Worm (Caenorhabditis elegans) whole organism, L3 larva: ENCODE data around the gene plk-3.

Experiments used
- R02D3.7 ChIP-seq: fragments of 150-350 bp; optimal IDR thresholded peaks from 2 replicates; lab custom pipeline; 2014; ENCODE audit warnings: missing biosample characterization, missing genetic modification characterization
- ZK546.5 ChIP-seq: sonication (generic microtip); optimal IDR thresholded peaks from 2 replicates; lab custom pipeline; 2017; ENCODE audit warnings: missing biosample characterization, missing genetic modification characterization
- aly-2 ChIP-seq: fragments of 150-350 bp; optimal IDR thresholded peaks from 2 replicates; lab custom pipeline; 2014; ENCODE audit warnings: missing biosample characterization, missing genetic modification characterization
- ama-1 ChIP-seq: fragments of 150-350 bp; optimal IDR thresholded peaks from 2 replicates; lab custom pipeline; 2018
- ceh-16 ChIP-seq: sonication (generic microtip); optimal IDR thresholded peaks from 2 replicates; lab custom pipeline; 2017; ENCODE audit warnings: missing biosample characterization, missing genetic modification characterization
- ceh-82 ChIP-seq: fragments of 150-350 bp; optimal IDR thresholded peaks from 2 replicates; lab custom pipeline; 2014; ENCODE audit warnings: missing biosample characterization, missing genetic modification characterization
- daf-12 ChIP-seq: fragments of 150-350 bp; optimal IDR thresholded peaks from 2 replicates; lab custom pipeline; 2014; ENCODE audit warnings: missing biosample characterization, missing genetic modification reagents, missing genetic modification characterization
- egl-5 ChIP-seq: fragments of 150-350 bp; optimal IDR thresholded peaks from 2 replicates; lab custom pipeline; 2017; ENCODE audit warnings: missing biosample characterization, missing genetic modification reagents, missing genetic modification characterization, inconsistent platforms
- elt-2 ChIP-seq: sonication (generic microtip); optimal IDR thresholded peaks from 2 replicates; lab custom pipeline; 2016; ENCODE audit warnings: missing genetic modification reagents, mild to moderate bottlenecking, missing genetic modification characterization, missing compliant biosample characterization
- elt-3 ChIP-seq, 3 experiments: fragments of 150-350 bp in 1 of 3; sonication (generic microtip) in 2 of 3; optimal IDR thresholded peaks; 2 replicates in 2 of 3; 4 replicates in 1 of 3; lab custom pipeline; 2014 to 2017; ENCODE audit warnings: missing biosample characterization in 3 of 3, missing genetic modification characterization in 3 of 3
- eor-1 ChIP-seq, 2 experiments: fragments of 150-350 bp; optimal IDR thresholded peaks; 2 replicates each; lab custom pipeline; 2014 to 2018; ENCODE audit warnings: missing biosample characterization in 2 of 2, missing genetic modification characterization in 2 of 2
- fkh-10 ChIP-seq: sonication (generic microtip); optimal IDR thresholded peaks from 2 replicates; lab custom pipeline; 2017; ENCODE audit warnings: missing biosample characterization, missing genetic modification reagents, missing genetic modification characterization
- fkh-2 ChIP-seq: fragments of 150-350 bp; optimal IDR thresholded peaks from 2 replicates; lab custom pipeline; 2014; ENCODE audit warnings: missing biosample characterization, missing genetic modification reagents, missing genetic modification characterization
- fos-1 ChIP-seq: fragments of 150-350 bp; optimal IDR thresholded peaks from 2 replicates; lab custom pipeline; 2014; ENCODE audit warnings: missing biosample characterization, missing genetic modification characterization
- hmg-11 ChIP-seq: sonication (generic microtip); optimal IDR thresholded peaks from 2 replicates; lab custom pipeline; 2016; ENCODE audit warnings: missing genetic modification characterization, missing compliant biosample characterization
- jun-1 ChIP-seq: fragments of 150-350 bp; optimal IDR thresholded peaks from 2 replicates; lab custom pipeline; 2014; ENCODE audit warnings: missing biosample characterization, missing genetic modification reagents, missing genetic modification characterization
- lin-39 ChIP-seq: fragments of 150-350 bp; optimal IDR thresholded peaks from 2 replicates; lab custom pipeline; 2018; ENCODE audit warnings: missing biosample characterization, missing genetic modification reagents, missing genetic modification characterization
- lsy-12 ChIP-seq: sonication (generic microtip); optimal IDR thresholded peaks from 2 replicates; lab custom pipeline; 2016; ENCODE audit warnings: mild to moderate bottlenecking, missing genetic modification characterization, missing compliant biosample characterization
- mml-1 ChIP-seq: fragments of 150-350 bp; sonication (generic microtip); optimal IDR thresholded peaks from 3 replicates; lab custom pipeline; 2014; ENCODE audit warnings: missing biosample characterization, missing genetic modification characterization
- nhr-11 ChIP-seq: fragments of 150-350 bp; optimal IDR thresholded peaks from 2 replicates; lab custom pipeline; 2014; ENCODE audit warnings: missing biosample characterization, missing genetic modification characterization
- nhr-12 ChIP-seq: fragments of 150-350 bp; optimal IDR thresholded peaks from 2 replicates; lab custom pipeline; 2014; ENCODE audit warnings: missing biosample characterization, missing genetic modification characterization
- nhr-23 ChIP-seq: fragments of 150-350 bp; optimal IDR thresholded peaks from 2 replicates; lab custom pipeline; 2014; ENCODE audit warnings: missing biosample characterization, missing genetic modification reagents, missing genetic modification characterization
- nhr-237 ChIP-seq: fragments of 150-350 bp; optimal IDR thresholded peaks from 2 replicates; lab custom pipeline; 2014; ENCODE audit warnings: missing biosample characterization, missing genetic modification characterization
- nhr-25 ChIP-seq: sonication (generic microtip); optimal IDR thresholded peaks from 2 replicates; lab custom pipeline; 2017; ENCODE audit warnings: missing biosample characterization, missing genetic modification characterization
- nhr-28 ChIP-seq: fragments of 150-350 bp; optimal IDR thresholded peaks from 2 replicates; lab custom pipeline; 2014; ENCODE audit warnings: missing biosample characterization, missing genetic modification characterization
- nhr-43 ChIP-seq: sonication (generic microtip); optimal IDR thresholded peaks from 2 replicates; lab custom pipeline; 2016; ENCODE audit warnings: mild to moderate bottlenecking, missing genetic modification characterization, missing compliant biosample characterization; ENCODE audit not compliant: poor library complexity, severe bottlenecking
- nhr-76 ChIP-seq: fragments of 150-350 bp; sonication (generic microtip); optimal IDR thresholded peaks from 5 replicates; lab custom pipeline; 2014; ENCODE audit warnings: missing biosample characterization, missing genetic modification characterization
- nhr-77 ChIP-seq: fragments of 150-350 bp; optimal IDR thresholded peaks from 2 replicates; lab custom pipeline; 2014; ENCODE audit warnings: missing biosample characterization, missing genetic modification characterization
- pha-4 ChIP-seq: fragments of 150-350 bp; optimal IDR thresholded peaks from 2 replicates; lab custom pipeline; 2014; ENCODE audit warnings: missing biosample characterization, missing genetic modification reagents, missing genetic modification characterization
- skn-1 ChIP-seq: fragments of 150-350 bp; optimal IDR thresholded peaks from 2 replicates; lab custom pipeline; 2014; ENCODE audit warnings: missing biosample characterization, missing genetic modification characterization
- snpc-4 ChIP-seq: fragments of 150-350 bp; optimal IDR thresholded peaks from 2 replicates; lab custom pipeline; 2014; ENCODE audit warnings: missing biosample characterization, missing genetic modification characterization
- tbx-2 ChIP-seq: sonication (generic microtip); optimal IDR thresholded peaks from 2 replicates; lab custom pipeline; 2016; ENCODE audit warnings: mild to moderate bottlenecking, missing genetic modification characterization, missing compliant biosample characterization
- unc-39 ChIP-seq: sonication (generic microtip); optimal IDR thresholded peaks from 4 replicates; lab custom pipeline; 2017; ENCODE audit warnings: missing biosample characterization, missing genetic modification characterization
- unc-62 ChIP-seq: fragments of 150-350 bp; sonication (generic microtip); optimal IDR thresholded peaks from 4 replicates; lab custom pipeline; 2014; ENCODE audit warnings: missing biosample characterization, missing genetic modification reagents, missing genetic modification characterization
- zag-1 ChIP-seq: fragments of 150-350 bp; optimal IDR thresholded peaks from 2 replicates; lab custom pipeline; 2014; ENCODE audit warnings: missing biosample characterization, missing genetic modification characterization
- ztf-11 ChIP-seq: fragments of 150-350 bp; optimal IDR thresholded peaks from 2 replicates; lab custom pipeline; 2014; ENCODE audit warnings: missing biosample characterization, missing genetic modification characterization

The plk-3 gene

ce11 chrIV:7478134-7478533, 5.1 kb upstream of the plk-3 start, which contains the start of gene rod-1:
Gene rod-1, plus strand, starts transcription at chrIV:7478452.
- no peak for TF ChIP-seq nhr-23 (tag; lab: Kevin White, UChicago)
- no peak for TF ChIP-seq snpc-4
- TF ChIP-seq nhr-25 = no peak
- TF ChIP-seq hmg-11 = no peak
- no peak for TF ChIP-seq fos-1 (tag; lab: Kevin White, UChicago)
- TF ChIP-seq fkh-10 = no peak
- no peak for TF ChIP-seq ceh-82 (tag; lab: Kevin White, UChicago)

- TF ChIP-seq nhr-77 (tag; lab: Kevin White, UChicago) = no peak
- no peak for TF ChIP-seq eor-1 (tag; optimal IDR thresholded peaks at IDR 0.05; lab: Kevin White, UChicago)
- no peak for TF ChIP-seq aly-2 (tag; lab: Kevin White, UChicago)
- no peak for TF ChIP-seq nhr-12 (tag; lab: Kevin White, UChicago)
- TF ChIP-seq elt-2 = no peak
- no peak for TF ChIP-seq pha-4 (tag; lab: Kevin White, UChicago)
- TF ChIP-seq hmg-11 = no peak
- no peak for TF ChIP-seq nhr-237 (tag; lab: Kevin White, UChicago)
- TF ChIP-seq nhr-76 (tag; lab: Kevin White, UChicago) = no peak
- no peak for TF ChIP-seq lsy-12 (tag; lab: Kevin White, UChicago)
- no peak for TF ChIP-seq ceh-16 (tag; lab: Kevin White, UChicago)
- TF ChIP-seq ztf-11 (tag; lab: Kevin White, UChicago) = no peak
- TF ChIP-seq fkh-2 (tag; lab: Kevin White, UChicago) = no peak
- no peak for TF ChIP-seq zag-1 (tag; lab: Kevin White, UChicago)
- no peak for TF ChIP-seq ZK546.5 (tag; lab: Kevin White, UChicago)
These were observed 4.7 kb upstream of the plk-3 start for ce11 chrIV:7477697-7478096.

ce11 chrIV:7477197-7477596, 4.2 kb upstream of the plk-3 start, which contains the start of gene pycr-4:
Gene pycr-4, minus strand, starts transcription at chrIV:7477297.
- no peak for TF ChIP-seq fkh-2 (tag; lab: Kevin White, UChicago)
- TF ChIP-seq eor-1 (tag; optimal IDR thresholded peaks at IDR 0.05; lab: Kevin White, UChicago) = no peak
- no peak for TF ChIP-seq lsy-12 (tag; lab: Kevin White, UChicago)
- TF ChIP-seq pha-4 (tag; lab: Kevin White, UChicago) = no peak
- TF ChIP-seq egl-5 (tag; lab: Kevin White, UChicago) = no peak
- TF ChIP-seq ama-1 (lab: Kevin White, UChicago) = no peak
- no peak for TF ChIP-seq daf-12 (tag; lab: Kevin White, UChicago)
- no peak for TF ChIP-seq jun-1 (tag; lab: Kevin White, UChicago)
- TF ChIP-seq nhr-25 = no peak
- no peak for TF ChIP-seq lin-39 (tag; lab: Kevin White, UChicago)
- no peak for TF ChIP-seq mml-1
- no peak for TF ChIP-seq ceh-16 (tag; lab: Kevin White, UChicago)
- TF ChIP-seq nhr-76 (tag; lab: Kevin White, UChicago) = no peak
- TF ChIP-seq nhr-28 (tag; lab: Kevin White, UChicago) = no peak

- TF ChIP-seq fkh-10 (no peak), lin-39 (tag; lab: Kevin White, UChicago) (no peak), daf-12 (tag; lab: Kevin White, UChicago) (no peak), unc-62 (GFP tag; lab: Kevin White, UChicago) (no peak), jun-1 (tag; lab: Kevin White, UChicago) (no peak), R02D3.7 (tag; lab: Kevin White, UChicago) (no peak), ceh-82 (tag; lab: Kevin White, UChicago) (no peak), skn-1 (tag; lab: Kevin White, UChicago) (no peak), ztf-11 (tag; lab: Kevin White, UChicago) (no peak), hmg-11 (no peak), zag-1 (tag; lab: Kevin White, UChicago) (no peak), nhr-237 (tag; lab: Kevin White, UChicago) (no peak), nhr-11 (tag; lab: Kevin White, UChicago) (no peak), unc-39 (tag; lab: Kevin White, UChicago) (no peak)
These were observed 1.8 kb upstream of the plk-3 start, which contains the start of gene slc-25A18.2 for ce11 chrIV:7474826-7475225. Gene slc-25A18.2, plus strand, starts transcription at chrIV:7475041.

ce11 chrIV:7469782-7470413, 3.1 kb downstream of the plk-3 start, which contains the start of gene F55G1.7:
Gene F55G1.7, minus strand, starts transcription at chrIV:7469832.
- TF ChIP-seq nhr-43 (tag; lab: Kevin White, UChicago) = peak; percentile 37
- TF ChIP-seq snpc-4 = no peak
- TF ChIP-seq elt-3 (tag; optimal IDR thresholded peaks at IDR 0.05; lab: Kevin White, UChicago) = peak in 1 of 3 experiments; percentile 19
- TF ChIP-seq tbx-2 = no peak
